Worm (Caenorhabditis elegans): ENCODE measurements around the gene hpl-2.

DNA sequence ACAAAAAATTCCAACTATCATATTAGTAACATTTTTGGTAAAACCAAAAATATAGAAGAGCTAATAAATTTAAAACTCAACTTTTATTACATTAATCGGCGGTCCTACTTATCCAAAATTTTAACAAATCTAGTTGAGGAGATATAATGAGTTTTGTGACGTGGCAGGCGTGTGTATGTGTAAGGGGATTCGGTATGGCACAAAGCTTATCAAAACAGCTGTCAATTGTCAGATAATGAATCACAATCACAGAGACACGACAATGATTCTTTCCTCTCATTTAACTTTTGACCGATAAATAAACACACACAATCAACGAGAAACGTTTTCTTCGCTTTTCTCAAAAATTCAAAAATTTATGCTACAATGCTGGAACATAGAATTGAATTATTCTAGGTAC is 46.7 kb upstream of the hpl-2 start, which contains the start of gene K11D9.3:
- TF ChIP-seq nhr-28 (tag; optimal IDR thresholded peaks at IDR 0.05): no peak
- no peak for TF ChIP-seq nhr-25 (tag; optimal IDR thresholded peaks at IDR 0.05; ENCODE audit: borderline replicate concordance, insufficient read depth)
- no peak for TF ChIP-seq zag-1 (tag; optimal IDR thresholded peaks at IDR 0.05)
- TF ChIP-seq nhr-11 (tag; optimal IDR thresholded peaks at IDR 0.05): no peak
- TF ChIP-seq unc-39 (tag; optimal IDR thresholded peaks at IDR 0.05): no peak
- no peak for TF ChIP-seq lin-39 (tag; optimal IDR thresholded peaks at IDR 0.05)
- TF ChIP-seq lin-1 (GFP tag; IDR thresholded peaks at IDR 0.05): no peak
- no peak for TF ChIP-seq ztf-11 (tag; optimal IDR thresholded peaks at IDR 0.05)
- TF ChIP-seq F49E8.2 (tag; optimal IDR thresholded peaks at IDR 0.05; ENCODE audit: borderline replicate concordance): no peak
- no peak for TF ChIP-seq ama-1 (optimal IDR thresholded peaks at IDR 0.05)
- no peak for TF ChIP-seq ctbp-1 (GFP tag; IDR thresholded peaks at IDR 0.05)
